Worm (Caenorhabditis elegans) whole organism, L2 larva: Measurements from ENCODE around the gene C04G2.10.

ENCODE experiments used
- C34F6.9 ChIP-seq: fragments of 150-350 bp; optimal IDR thresholded peaks from 2 replicates; lab custom pipeline; 2014; ENCODE audit warnings: missing biosample characterization, missing genetic modification characterization
- R02D3.7 ChIP-seq: fragments of 150-350 bp; optimal IDR thresholded peaks from 2 replicates; lab custom pipeline; 2014; ENCODE audit warnings: missing biosample characterization, missing genetic modification characterization
- Y55F3AM.14 ChIP-seq: fragments of 200-800 bp; sonication (Bioruptor generic); optimal IDR thresholded peaks from 2 replicates; lab custom pipeline; 2018; ENCODE audit warnings: mild to moderate bottlenecking, missing genetic modification characterization, missing compliant biosample characterization
- ZK546.5 ChIP-seq: sonication (generic microtip); optimal IDR thresholded peaks from 2 replicates; lab custom pipeline; 2017; ENCODE audit warnings: missing biosample characterization, missing genetic modification characterization
- alr-1 ChIP-seq: fragments of 150-350 bp; optimal IDR thresholded peaks from 2 replicates; lab custom pipeline; 2014; ENCODE audit warnings: missing biosample characterization, missing genetic modification characterization
- aly-2 ChIP-seq: fragments of 150-350 bp; optimal IDR thresholded peaks from 2 replicates; lab custom pipeline; 2014; ENCODE audit warnings: missing biosample characterization, missing genetic modification characterization
- ama-1 ChIP-seq: fragments of 150-350 bp; optimal IDR thresholded peaks from 2 replicates; lab custom pipeline; 2018; ENCODE audit warnings: inconsistent platforms
- blmp-1 ChIP-seq: sonication (generic microtip); optimal IDR thresholded peaks from 2 replicates; lab custom pipeline; 2017; ENCODE audit warnings: missing genetic modification characterization, mild to moderate bottlenecking, missing compliant biosample characterization, antibody characterized with exemption, moderate library complexity; ENCODE audit not compliant: insufficient read depth
- ceh-16 ChIP-seq: fragments of 150-350 bp; optimal IDR thresholded peaks from 2 replicates; lab custom pipeline; 2014; ENCODE audit warnings: missing biosample characterization, missing genetic modification characterization
- crh-2 ChIP-seq: sonication (generic microtip); optimal IDR thresholded peaks from 2 replicates; lab custom pipeline; 2017; ENCODE audit warnings: missing biosample characterization, missing genetic modification characterization
- dmd-4 ChIP-seq: sonication (generic microtip); optimal IDR thresholded peaks from 2 replicates; lab custom pipeline; 2017; ENCODE audit warnings: missing biosample characterization, missing genetic modification characterization
- egl-27 ChIP-seq: sonication (generic microtip); optimal IDR thresholded peaks from 3 replicates; lab custom pipeline; 2017; ENCODE audit warnings: missing biosample characterization, missing genetic modification reagents, missing genetic modification characterization
- elt-3 ChIP-seq: sonication (generic microtip); optimal IDR thresholded peaks from 2 replicates; lab custom pipeline; 2017; ENCODE audit warnings: missing biosample characterization, missing genetic modification characterization
- fos-1 ChIP-seq: fragments of 150-350 bp; optimal IDR thresholded peaks from 2 replicates; lab custom pipeline; 2014; ENCODE audit warnings: missing biosample characterization, missing genetic modification characterization
- gmeb-1 ChIP-seq: fragments of 150-350 bp; optimal IDR thresholded peaks from 2 replicates; lab custom pipeline; 2014; ENCODE audit warnings: missing biosample characterization, missing genetic modification characterization
- lin-11 ChIP-seq: fragments of 150-350 bp; sonication (generic microtip); optimal IDR thresholded peaks from 2 replicates; lab custom pipeline; 2014; ENCODE audit warnings: missing biosample characterization, missing genetic modification characterization, inconsistent platforms, mixed read lengths
- lin-13 ChIP-seq: fragments of 150-350 bp; optimal IDR thresholded peaks from 2 replicates; lab custom pipeline; 2014; ENCODE audit warnings: missing biosample characterization, missing genetic modification reagents, missing genetic modification characterization
- lin-39 ChIP-seq: fragments of 150-350 bp; optimal IDR thresholded peaks from 2 replicates; lab custom pipeline; 2014; ENCODE audit warnings: missing biosample characterization, missing genetic modification reagents, missing genetic modification characterization
- lsy-2 ChIP-seq, 2 experiments: fragments of 150-350 bp in 1 of 2; sonication (generic microtip) in 1 of 2; optimal IDR thresholded peaks; 2 replicates each; lab custom pipeline; 2014 to 2017; ENCODE audit warnings: missing biosample characterization in 2 of 2, missing genetic modification characterization in 2 of 2
- mab-5 ChIP-seq: fragments of 150-350 bp; optimal IDR thresholded peaks from 2 replicates; lab custom pipeline; 2014; ENCODE audit warnings: missing biosample characterization, missing genetic modification characterization
- mbf-1 ChIP-seq: sonication (generic microtip); optimal IDR thresholded peaks from 2 replicates; lab custom pipeline; 2017; ENCODE audit warnings: missing biosample characterization, missing genetic modification characterization
- mdl-1 ChIP-seq, 2 experiments: fragments of 150-350 bp in 1 of 2; sonication (generic microtip) in 1 of 2; optimal IDR thresholded peaks; 2 replicates each; lab custom pipeline; 2017; ENCODE audit warnings: missing biosample characterization in 2 of 2, missing genetic modification characterization in 2 of 2
- nhr-12 ChIP-seq: fragments of 150-350 bp; optimal IDR thresholded peaks from 2 replicates; lab custom pipeline; 2014; ENCODE audit warnings: missing biosample characterization, missing genetic modification characterization
- nhr-129 ChIP-seq: fragments of 150-350 bp; optimal IDR thresholded peaks from 2 replicates; lab custom pipeline; 2014; ENCODE audit warnings: missing biosample characterization, missing genetic modification characterization
- nhr-23 ChIP-seq: fragments of 150-350 bp; optimal IDR thresholded peaks from 2 replicates; lab custom pipeline; 2014; ENCODE audit warnings: missing biosample characterization, missing genetic modification reagents, missing genetic modification characterization
- nhr-237 ChIP-seq: fragments of 150-350 bp; optimal IDR thresholded peaks from 2 replicates; lab custom pipeline; 2014; ENCODE audit warnings: missing biosample characterization, missing genetic modification characterization
- nhr-6 ChIP-seq: fragments of 150-350 bp; optimal IDR thresholded peaks from 2 replicates; lab custom pipeline; 2014; ENCODE audit warnings: missing biosample characterization, missing genetic modification characterization
- nhr-77 ChIP-seq: fragments of 150-350 bp; optimal IDR thresholded peaks from 2 replicates; lab custom pipeline; 2014; ENCODE audit warnings: missing biosample characterization, missing genetic modification characterization
- peb-1 ChIP-seq: fragments of 150-350 bp; optimal IDR thresholded peaks from 2 replicates; lab custom pipeline; 2014; ENCODE audit warnings: missing biosample characterization, missing genetic modification characterization
- sem-4 ChIP-seq: fragments of 150-350 bp; optimal IDR thresholded peaks from 2 replicates; lab custom pipeline; 2014; ENCODE audit warnings: missing biosample characterization, missing genetic modification reagents, missing genetic modification characterization
- skn-1 ChIP-seq: sonication (generic microtip); optimal IDR thresholded peaks from 2 replicates; lab custom pipeline; 2017; ENCODE audit warnings: missing biosample characterization, missing genetic modification characterization
- sma-9 ChIP-seq, 2 experiments: fragments of 150-350 bp in 1 of 2; sonication (generic microtip) in 1 of 2; optimal IDR thresholded peaks; 2 replicates each; lab custom pipeline; 2014 to 2016; ENCODE audit warnings: missing genetic modification characterization in 2 of 2, mild to moderate bottlenecking in 1 of 2, missing biosample characterization in 1 of 2, missing compliant biosample characterization in 1 of 2, missing genetic modification reagents in 1 of 2, moderate library complexity in 1 of 2
- snpc-4 ChIP-seq: fragments of 150-350 bp; optimal IDR thresholded peaks from 2 replicates; lab custom pipeline; 2014; ENCODE audit warnings: missing biosample characterization, missing genetic modification characterization
- unc-39 ChIP-seq: fragments of 150-350 bp; optimal IDR thresholded peaks from 2 replicates; lab custom pipeline; 2014; ENCODE audit warnings: missing biosample characterization, missing genetic modification characterization
- unc-55 ChIP-seq: fragments of 150-350 bp; sonication (generic microtip); optimal IDR thresholded peaks from 3 replicates; lab custom pipeline; 2014; ENCODE audit warnings: missing biosample characterization, missing genetic modification reagents, missing genetic modification characterization
- unc-62 ChIP-seq: fragments of 150-350 bp; optimal IDR thresholded peaks from 2 replicates; lab custom pipeline; 2014; ENCODE audit warnings: missing biosample characterization, missing genetic modification reagents, missing genetic modification characterization
- zag-1 ChIP-seq: fragments of 150-350 bp; optimal IDR thresholded peaks from 2 replicates; lab custom pipeline; 2014; ENCODE audit warnings: missing biosample characterization, missing genetic modification characterization
- ztf-1 ChIP-seq: fragments of 200-800 bp; sonication (Bioruptor generic); conservative IDR thresholded peaks from 2 replicates; pipeline ENCODE4 v1.3.6; 2022; ENCODE audit warnings: missing genetic modification characterization, missing compliant biosample characterization
- ztf-11 ChIP-seq: sonication (generic microtip); optimal IDR thresholded peaks from 2 replicates; lab custom pipeline; 2017; ENCODE audit warnings: missing biosample characterization, missing genetic modification characterization
- ztf-4 ChIP-seq: fragments of 150-350 bp; optimal IDR thresholded peaks from 2 replicates; lab custom pipeline; 2014; ENCODE audit warnings: missing biosample characterization, missing genetic modification characterization

C04G2.10 gene

DNA sequence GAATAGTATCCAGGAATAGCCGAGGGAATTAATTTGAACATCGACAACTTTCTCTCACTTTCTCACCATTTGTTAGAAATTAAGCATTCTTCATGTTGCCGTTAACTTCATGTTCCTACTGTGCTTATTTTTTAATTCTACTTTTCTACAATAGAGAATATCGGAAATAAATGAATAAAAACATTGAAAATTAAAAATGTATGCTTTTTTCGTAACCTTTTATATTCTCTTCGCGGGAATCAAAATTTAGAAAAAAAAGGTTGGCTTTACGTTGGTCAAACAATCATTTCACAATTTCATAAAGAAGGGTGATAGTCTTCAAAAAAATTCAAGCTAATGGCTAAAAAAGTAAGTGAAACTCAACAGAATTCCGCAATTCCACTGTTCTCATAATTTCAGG is 39.3 kb upstream of the C04G2.10 start, which contains the start of gene W01B6.5:
Gene W01B6.5 (plus strand): TSS at position 301 of the 400 bp plus-strand sequence.
- TF ChIP-seq blmp-1 (tag; lab: Kevin White, UChicago) (no peak), ama-1 (lab: Kevin White, UChicago) (no peak), lin-13 (GFP tag; lab: Kevin White, UChicago) (no peak)

DNA sequence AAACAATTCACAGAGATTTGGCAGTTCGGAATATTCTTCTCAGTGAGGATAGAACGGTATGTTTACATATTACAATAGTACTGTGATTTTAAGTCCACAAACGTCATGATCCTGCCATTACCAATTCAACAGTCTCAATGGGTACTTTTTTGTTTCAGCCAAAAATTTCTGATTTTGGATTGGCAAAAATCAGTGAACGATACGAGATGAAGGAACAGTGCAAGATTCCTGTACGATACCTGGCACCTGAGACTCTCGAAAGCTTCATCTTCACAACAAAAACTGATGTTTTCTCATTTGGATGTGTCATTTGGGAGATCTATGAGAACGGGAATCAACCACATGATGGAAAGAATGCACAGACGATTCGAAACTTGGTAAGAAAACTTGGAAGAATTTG is 37.2 kb upstream of the C04G2.10 start:
- TF ChIP-seq sma-9 (GFP tag; optimal IDR thresholded peaks at IDR 0.05; lab: Kevin White, UChicago) (no peak), sma-9 (tag; optimal IDR thresholded peaks at IDR 0.05; lab: Kevin White, UChicago) (no peak), unc-55 (GFP tag; lab: Kevin White, UChicago) (no peak), lsy-2 (tag; optimal IDR thresholded peaks at IDR 0.05; lab: Kevin White, UChicago) (no peak), ztf-1 (no peak), fos-1 (tag; lab: Kevin White, UChicago) (no peak), crh-2 (tag; lab: Kevin White, UChicago) (no peak), lin-39 (tag; lab: Kevin White, UChicago) (no peak), alr-1 (tag; lab: Kevin White, UChicago) (no peak), mab-5 (no peak)

DNA sequence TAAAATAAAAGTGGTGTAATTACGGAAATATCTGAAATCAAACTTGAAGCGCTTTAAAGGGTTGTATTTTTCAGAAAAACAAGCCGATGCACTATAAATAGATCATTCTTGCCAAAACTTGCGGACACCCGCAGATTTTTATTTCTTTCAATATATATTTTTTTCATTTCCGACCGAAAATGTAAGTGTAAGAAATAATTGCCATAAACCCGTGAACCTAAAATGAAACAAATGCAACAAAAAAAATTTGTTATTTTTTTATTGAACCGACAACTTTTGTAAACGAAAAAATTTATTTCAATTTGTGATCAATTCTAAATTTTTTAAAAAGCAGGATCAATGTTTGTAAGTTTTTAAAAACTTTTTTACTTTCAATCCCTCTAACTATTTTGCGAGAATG is 34.4 kb upstream of the C04G2.10 start, which contains the start of gene W01B6.6:
Gene W01B6.6 (plus strand): TSS at position 301 of the 400 bp plus-strand sequence.
- no peak for TF ChIP-seq R02D3.7 (tag; lab: Kevin White, UChicago)
- no peak for TF ChIP-seq nhr-237 (tag; lab: Kevin White, UChicago)
- TF ChIP-seq nhr-6 (tag; lab: Kevin White, UChicago) = no peak
- no peak for TF ChIP-seq sem-4 (tag; lab: Kevin White, UChicago)
- TF ChIP-seq lsy-2 (tag; optimal IDR thresholded peaks at IDR 0.05; lab: Kevin White, UChicago) = no peak
- TF ChIP-seq mab-5 = no peak
- no peak for TF ChIP-seq mbf-1 (tag; lab: Kevin White, UChicago)
- no peak for TF ChIP-seq nhr-77 (tag; lab: Kevin White, UChicago)
- TF ChIP-seq elt-3 = no peak
- TF ChIP-seq snpc-4 (tag; lab: Kevin White, UChicago) = no peak
- TF ChIP-seq skn-1 (tag; lab: Kevin White, UChicago) = no peak

DNA sequence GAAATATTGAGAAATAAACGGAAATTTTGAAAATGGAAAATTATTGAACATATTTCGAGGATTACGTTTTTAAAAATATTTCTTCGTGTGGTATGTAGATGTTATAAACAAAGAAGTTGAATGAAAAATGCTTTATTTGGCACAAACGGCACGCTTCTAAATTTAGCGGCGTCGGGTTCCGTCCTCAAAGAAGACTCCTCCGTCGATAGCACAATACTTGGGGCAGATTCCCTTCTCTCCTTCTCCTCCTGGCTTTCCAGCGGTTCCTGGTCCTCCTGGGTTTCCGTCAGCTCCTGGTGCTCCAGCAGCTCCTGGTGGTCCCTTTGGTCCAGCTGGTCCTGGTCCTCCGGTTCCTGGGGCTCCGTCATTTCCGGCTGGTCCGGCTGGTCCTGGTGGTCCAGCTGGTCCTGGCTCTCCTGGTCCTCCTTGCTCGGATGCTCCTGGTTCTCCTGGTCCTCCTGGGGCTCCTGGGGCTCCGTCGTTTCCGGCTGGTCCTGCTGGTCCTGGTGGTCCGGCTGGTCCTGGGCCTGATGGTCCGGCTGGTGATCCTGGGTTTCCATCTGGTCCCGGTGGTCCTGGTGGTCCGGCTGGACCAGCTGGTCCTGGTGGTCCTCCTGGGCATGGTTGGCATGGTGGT is 30.8 kb upstream of the C04G2.10 start, which contains the start of gene W01B6.8:
Gene W01B6.8 (minus strand): TSS at position 51 of the 637 bp plus-strand sequence.
- no peak for TF ChIP-seq fos-1 (tag; lab: Kevin White, UChicago)
- no peak for TF ChIP-seq mdl-1 (tag; optimal IDR thresholded peaks at IDR 0.05; lab: Kevin White, UChicago)
- no peak for TF ChIP-seq nhr-6 (tag; lab: Kevin White, UChicago)
- no peak for TF ChIP-seq lin-11 (tag; lab: Kevin White, UChicago)
- TF ChIP-seq C34F6.9 (tag; lab: Kevin White, UChicago) = no peak
- no peak for TF ChIP-seq egl-27 (tag; lab: Kevin White, UChicago)
- no peak for TF ChIP-seq nhr-23 (tag; lab: Kevin White, UChicago)

DNA sequence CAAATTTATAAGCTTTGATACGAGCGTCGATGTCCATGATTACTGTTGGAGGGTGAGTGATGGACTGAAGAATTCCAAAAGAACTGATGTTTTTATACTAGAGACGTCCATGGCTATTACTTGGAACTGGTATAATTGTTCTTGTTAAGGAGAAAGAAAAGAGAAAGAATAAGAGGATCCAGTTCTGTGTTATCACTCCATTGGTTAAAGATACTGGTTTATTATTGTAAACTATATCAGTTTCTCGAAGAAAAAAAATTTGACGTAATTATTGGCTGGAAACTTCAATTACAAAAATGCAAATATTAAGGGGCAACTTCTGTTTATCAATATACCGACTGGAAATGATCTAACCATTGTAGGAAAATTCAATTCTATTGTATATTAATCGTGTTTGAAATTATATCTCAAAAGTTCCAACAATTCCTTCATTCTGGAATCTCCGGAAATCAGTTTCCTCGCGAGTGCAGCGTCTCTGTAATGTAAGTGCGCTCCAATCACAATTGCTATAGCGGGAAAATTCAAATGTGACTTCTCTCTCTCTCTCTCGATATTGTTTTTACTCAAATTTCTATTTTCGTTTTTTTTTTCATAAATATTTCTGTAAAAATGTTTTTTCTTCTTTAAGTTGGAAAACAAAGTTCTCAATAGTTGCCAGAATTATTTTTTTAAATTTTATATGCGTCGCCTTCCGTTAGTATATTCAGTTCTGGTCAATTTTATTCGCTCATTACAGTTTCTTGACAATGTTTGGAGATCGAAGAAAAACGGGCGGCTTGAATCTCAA is 29.6 kb upstream of the C04G2.10 start, which contains the start of the genes col-2 and ndc-80:
Gene col-2 (minus strand): TSS at position 51 of the 787 bp plus-strand sequence.
Gene ndc-80 (plus strand): TSS at position 737 of the 787 bp plus-strand sequence.
- TF ChIP-seq mab-5 (peak; percentile 26), nhr-129 (tag; lab: Kevin White, UChicago) (peak; percentile 84), lin-11 (tag; lab: Kevin White, UChicago) (no peak), egl-27 (tag; lab: Kevin White, UChicago) (peak; percentile 0), nhr-12 (tag; lab: Kevin White, UChicago) (no peak), nhr-6 (tag; lab: Kevin White, UChicago) (no peak), zag-1 (tag; lab: Kevin White, UChicago) (no peak), peb-1 (tag; lab: Kevin White, UChicago) (no peak), blmp-1 (tag; lab: Kevin White, UChicago) (peak; percentile 15), ZK546.5 (tag; lab: Kevin White, UChicago) (no peak), gmeb-1 (tag; lab: Kevin White, UChicago) (peak; percentile 82), ama-1 (lab: Kevin White, UChicago) (no peak), nhr-23 (tag; lab: Kevin White, UChicago) (no peak), snpc-4 (tag; lab: Kevin White, UChicago) (no peak), Y55F3AM.14 (GFP tag; lab: Kevin White, UChicago) (no peak), mbf-1 (tag; lab: Kevin White, UChicago) (no peak), ceh-16 (tag; lab: Kevin White, UChicago) (no peak), nhr-237 (tag; lab: Kevin White, UChicago) (no peak), nhr-77 (tag; lab: Kevin White, UChicago) (peak; percentile 5), unc-62 (no peak), alr-1 (tag; lab: Kevin White, UChicago) (no peak), aly-2 (tag; lab: Kevin White, UChicago) (no peak), R02D3.7 (tag; lab: Kevin White, UChicago) (no peak), elt-3 (no peak), ztf-4 (tag; lab: Kevin White, UChicago) (no peak), ztf-11 (tag; lab: Kevin White, UChicago) (no peak), dmd-4 (tag; lab: Kevin White, UChicago) (no peak), unc-39 (tag; lab: Kevin White, UChicago) (no peak)
